Worm (Caenorhabditis elegans) whole organism, midembryonic: ENCODE data around the gene str-176.
A peak's percentile ranks its signal among the peaks of the same experiment; 100 is the strongest.

ENCODE experiments used
- T22C8.4 ChIP-seq: fragments of 200-800 bp; sonication (Bioruptor generic); IDR thresholded peaks from 2 replicates; pipeline ENCODE4 v1.3.6; 2022; ENCODE audit warnings: missing genetic modification characterization, missing compliant biosample characterization
- cog-1 ChIP-seq: sonication (generic microtip); optimal IDR thresholded peaks from 2 replicates; lab custom pipeline; 2016; ENCODE audit warnings: missing genetic modification characterization, missing compliant biosample characterization
- flt-1 ChIP-seq: fragments of 200-800 bp; sonication (Bioruptor generic); IDR thresholded peaks from 2 replicates; pipeline ENCODE4 v1.3.6; 2022; ENCODE audit warnings: missing genetic modification characterization, missing compliant biosample characterization
- klf-2 ChIP-seq: fragments of 200-800 bp; sonication (Bioruptor generic); conservative IDR thresholded peaks from 2 replicates; pipeline ENCODE4 v1.3.6; 2022; ENCODE audit warnings: missing genetic modification reagents, missing genetic modification characterization, missing compliant biosample characterization
- med-1 ChIP-seq: sonication (generic microtip); optimal IDR thresholded peaks from 2 replicates; lab custom pipeline; 2017; ENCODE audit warnings: missing genetic modification characterization, mild to moderate bottlenecking, missing compliant biosample characterization, antibody characterized with exemption, missing genetic modification reagents; ENCODE audit not compliant: insufficient read depth
- ref-1 ChIP-seq: fragments of 200-800 bp; sonication (Bioruptor generic); conservative IDR thresholded peaks from 2 replicates; pipeline ENCODE4 v1.3.6; 2022; ENCODE audit warnings: missing genetic modification reagents, missing genetic modification characterization, missing compliant biosample characterization
- tab-1 ChIP-seq: fragments of 200-800 bp; sonication (Bioruptor generic); IDR thresholded peaks from 2 replicates; pipeline ENCODE4 v1.3.6; 2022; ENCODE audit warnings: missing genetic modification characterization, missing compliant biosample characterization
- ztf-23 ChIP-seq: fragments of 200-800 bp; sonication (Bioruptor generic); IDR thresholded peaks from 2 replicates; pipeline ENCODE4 v1.3.6; 2022; ENCODE audit warnings: missing genetic modification reagents, missing genetic modification characterization, missing compliant biosample characterization
- ztf-29 ChIP-seq: fragments of 200-800 bp; sonication (Bioruptor generic); IDR thresholded peaks from 2 replicates; pipeline ENCODE4 v1.3.6; 2022; ENCODE audit warnings: missing genetic modification reagents, missing genetic modification characterization, missing compliant biosample characterization

str-176 gene

DNA sequence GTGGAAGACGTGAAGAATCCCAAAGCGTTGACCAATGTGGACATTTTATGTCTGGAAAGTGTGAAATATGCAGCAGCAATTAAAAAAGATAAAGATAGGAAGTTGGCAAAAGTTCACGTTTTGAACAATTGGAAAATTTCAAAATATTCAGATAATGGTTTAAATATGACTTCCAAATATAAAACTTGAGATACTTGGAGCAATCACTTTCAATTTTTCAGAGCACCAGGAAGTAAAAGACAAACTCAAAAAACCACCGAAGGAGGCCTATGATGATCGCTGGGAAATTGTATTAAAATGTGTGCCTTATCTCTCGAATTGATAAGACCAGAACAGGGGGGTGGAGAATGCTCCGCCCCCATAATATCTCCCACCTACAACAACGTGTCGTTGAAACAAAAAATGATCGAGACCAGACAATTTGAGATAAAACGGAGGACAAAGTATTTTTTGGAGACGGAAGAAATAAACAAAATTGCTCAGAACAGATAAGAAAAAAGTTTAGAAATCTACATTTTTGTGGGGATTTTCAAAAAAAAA, 11.8 kb downstream of the str-176 start, which contains the start of gene eppl-1:
Gene eppl-1 (minus strand): TSS at position 51 of the 540 bp plus-strand sequence.
- TF ChIP-seq T22C8.4 (GFP tag; lab: Robert Waterston, UW) (no peak), flt-1 (GFP tag; lab: Robert Waterston, UW) (no peak), med-1 (GFP tag; lab: Kevin White, UChicago) (no peak), klf-2 (GFP tag; lab: Robert Waterston, UW) (no peak), ztf-29 (GFP tag; lab: Robert Waterston, UW) (no peak), tab-1 (GFP tag; lab: Robert Waterston, UW) (no peak), ref-1 (no peak)

DNA sequence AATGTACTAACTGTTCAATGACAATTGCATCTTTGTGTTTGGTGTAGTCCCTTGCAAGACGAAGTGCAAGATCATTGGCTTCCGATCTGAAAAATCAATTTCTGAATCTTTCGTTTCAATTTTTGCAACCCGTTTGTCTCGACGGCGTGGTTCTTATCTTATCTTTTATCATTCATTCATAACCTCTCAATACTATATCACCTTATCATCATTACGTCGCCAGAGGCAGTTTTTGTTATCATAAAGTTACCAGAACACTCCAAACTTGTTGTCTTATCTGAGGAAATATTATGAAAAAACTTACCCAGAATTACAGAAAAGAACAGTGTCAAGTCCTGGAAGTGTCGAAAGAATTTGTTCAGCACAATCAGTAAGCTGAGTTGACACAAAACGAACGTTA, 13.1 kb downstream of the str-176 start:
- TF ChIP-seq klf-2 (GFP tag; lab: Robert Waterston, UW) (no peak), T22C8.4 (GFP tag; lab: Robert Waterston, UW) (no peak), cog-1 (tag; lab: Kevin White, UChicago) (no peak), ztf-23 (GFP tag; lab: Robert Waterston, UW) (no peak), ztf-29 (GFP tag; lab: Robert Waterston, UW) (no peak), flt-1 (GFP tag; lab: Robert Waterston, UW) (no peak), tab-1 (GFP tag; lab: Robert Waterston, UW) (no peak), med-1 (GFP tag; lab: Kevin White, UChicago) (no peak), ref-1 (no peak)

DNA sequence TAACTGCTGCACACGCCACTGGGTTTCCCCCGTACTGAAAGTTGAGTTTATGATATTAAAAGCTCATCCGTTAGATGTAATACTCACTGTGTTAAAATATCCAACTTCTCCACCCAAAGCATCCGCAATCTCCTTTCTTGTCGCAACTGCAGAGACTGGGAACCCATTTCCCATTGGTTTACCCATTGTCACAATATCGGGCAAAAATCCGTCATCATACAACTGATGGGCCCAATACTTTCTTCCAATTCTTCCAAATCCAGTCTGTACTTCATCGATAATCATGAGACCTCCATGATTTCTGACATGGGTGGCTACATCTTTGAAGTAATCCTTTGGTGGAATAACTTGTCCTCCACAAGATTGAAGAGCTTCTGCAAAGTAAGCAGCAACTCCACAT, 13.7 kb downstream of the str-176 start:
- TF ChIP-seq ztf-23 (GFP tag; lab: Robert Waterston, UW) (no peak), T22C8.4 (GFP tag; lab: Robert Waterston, UW) (no peak), ztf-29 (GFP tag; lab: Robert Waterston, UW) (no peak), klf-2 (GFP tag; lab: Robert Waterston, UW) (no peak), flt-1 (GFP tag; lab: Robert Waterston, UW) (no peak), med-1 (GFP tag; lab: Kevin White, UChicago) (no peak), cog-1 (tag; lab: Kevin White, UChicago) (no peak), tab-1 (GFP tag; lab: Robert Waterston, UW) (no peak), ref-1 (no peak)

DNA sequence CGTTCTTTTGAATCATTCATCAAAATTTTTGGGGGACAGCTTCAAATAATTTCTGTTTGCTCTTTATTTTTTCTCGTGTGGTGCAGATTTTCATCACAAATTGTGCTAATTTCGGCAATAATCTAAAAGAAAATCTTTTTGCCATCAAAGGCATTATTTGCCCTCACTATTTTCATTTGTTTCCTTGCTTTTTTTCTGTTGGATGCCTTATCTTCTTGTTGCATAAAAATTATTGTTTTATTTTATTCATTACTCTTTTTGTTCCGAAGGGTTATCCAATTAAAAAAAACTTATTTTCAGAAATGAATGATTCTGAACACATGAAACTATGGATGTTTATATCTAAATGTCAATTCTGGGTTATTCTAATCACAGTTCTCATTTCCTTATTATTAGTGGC, 16.7 kb downstream of the str-176 start, which contains the start of gene T01B11.1:
Gene T01B11.1 (plus strand): TSS at position 301 of the 400 bp plus-strand sequence.
- TF ChIP-seq flt-1 (GFP tag; lab: Robert Waterston, UW), result no peak
- TF ChIP-seq cog-1 (tag; lab: Kevin White, UChicago), result no peak
- TF ChIP-seq ztf-29 (GFP tag; lab: Robert Waterston, UW), result no peak
- no peak for TF ChIP-seq ref-1
- TF ChIP-seq klf-2 (GFP tag; lab: Robert Waterston, UW), result no peak
- TF ChIP-seq T22C8.4 (GFP tag; lab: Robert Waterston, UW), result no peak
- TF ChIP-seq med-1 (GFP tag; lab: Kevin White, UChicago), result no peak
- no peak for TF ChIP-seq tab-1 (GFP tag; lab: Robert Waterston, UW)
- no peak for TF ChIP-seq ztf-23 (GFP tag; lab: Robert Waterston, UW)

DNA sequence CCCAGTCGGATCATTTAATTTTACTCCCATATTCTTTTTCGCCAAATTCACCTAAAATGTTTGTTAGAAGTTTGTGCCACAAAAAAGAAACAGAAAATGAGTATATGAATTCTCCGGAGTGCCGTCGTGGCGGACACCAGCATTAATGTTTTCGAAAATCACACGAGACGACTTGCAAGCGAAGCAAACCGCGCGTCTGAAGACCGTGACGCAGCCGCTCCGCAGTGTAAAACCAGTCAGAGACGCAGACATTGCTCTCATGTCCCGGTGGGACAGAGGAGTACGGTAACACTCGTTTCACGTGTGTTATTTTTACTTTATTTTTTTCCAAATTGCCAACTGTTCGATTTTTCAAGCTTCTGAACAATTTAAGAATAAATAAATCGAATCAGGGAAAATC, 30.9 kb downstream of the str-176 start, which contains the start of the genes T26A8.4 and pdtf-1:
Gene T26A8.4 (minus strand): TSS at position 185 of the 400 bp plus-strand sequence.
Gene pdtf-1 (plus strand): TSS at position 330 of the 400 bp plus-strand sequence.
- TF ChIP-seq med-1 (GFP tag; lab: Kevin White, UChicago) (no peak), T22C8.4 (GFP tag; lab: Robert Waterston, UW) (peak; percentile 29; the same call in 1 of the 2 replicates), flt-1 (GFP tag; lab: Robert Waterston, UW) (peak; percentile 86), ztf-29 (GFP tag; lab: Robert Waterston, UW) (peak; percentile 59; the same call in 1 of the 2 replicates), tab-1 (GFP tag; lab: Robert Waterston, UW) (peak; percentile 73; the same call in 1 of the 2 replicates), ztf-23 (GFP tag; lab: Robert Waterston, UW) (peak; percentile 51; the same call in 1 of the 2 replicates), ref-1 (no peak), klf-2 (GFP tag; lab: Robert Waterston, UW) (no peak), cog-1 (tag; lab: Kevin White, UChicago) (peak; percentile 94)

DNA sequence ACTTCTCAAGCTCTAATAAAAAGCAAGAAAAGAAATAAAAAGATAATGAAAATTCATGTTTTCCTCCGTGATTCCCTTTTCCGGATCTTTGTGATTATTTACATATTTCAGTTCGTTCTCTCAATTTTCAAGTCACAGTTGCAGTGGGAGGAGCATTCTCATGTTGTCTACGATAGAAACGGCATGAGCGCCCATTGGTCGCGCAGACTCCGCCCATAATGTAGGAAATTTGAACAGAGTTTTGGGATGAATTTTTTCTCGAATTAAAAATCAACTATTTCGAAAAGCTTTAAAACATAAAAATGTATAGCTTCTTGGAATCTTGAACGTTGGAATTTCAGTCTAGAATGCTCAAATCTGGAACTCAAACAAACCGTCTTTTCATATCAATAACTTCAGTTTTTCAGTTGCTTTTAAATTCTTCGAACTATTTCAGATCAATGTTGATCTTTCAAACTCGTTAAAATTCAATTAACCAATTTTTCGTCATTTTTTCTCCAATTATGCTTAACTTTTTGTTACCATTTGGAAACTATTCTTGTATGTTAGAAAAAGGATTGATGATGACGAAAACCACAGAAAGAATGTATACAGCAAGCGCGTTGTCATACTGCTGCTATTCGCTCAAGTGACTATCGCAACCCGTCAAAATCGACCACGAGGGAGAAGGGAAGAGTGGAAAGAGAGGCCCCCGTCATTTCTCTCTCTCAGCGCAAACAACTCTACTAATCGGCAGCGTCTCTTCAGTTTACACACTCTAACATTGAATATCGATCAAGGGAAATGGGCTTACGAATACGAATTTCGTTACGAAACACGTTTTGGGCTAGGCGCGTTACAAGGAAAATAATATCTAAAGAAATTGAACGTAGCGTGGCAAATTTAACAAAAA, 31.8 kb downstream of the str-176 start:
- TF ChIP-seq flt-1 (GFP tag; lab: Robert Waterston, UW) (peak; percentile 83), ztf-23 (GFP tag; lab: Robert Waterston, UW) (peak; percentile 35; the same call in 1 of the 2 replicates), cog-1 (tag; lab: Kevin White, UChicago) (no peak), med-1 (GFP tag; lab: Kevin White, UChicago) (no peak), tab-1 (GFP tag; lab: Robert Waterston, UW) (no peak; the same call in 1 of the 2 replicates), klf-2 (GFP tag; lab: Robert Waterston, UW) (no peak), T22C8.4 (GFP tag; lab: Robert Waterston, UW) (peak; percentile 86), ztf-29 (GFP tag; lab: Robert Waterston, UW) (peak; percentile 86)

DNA sequence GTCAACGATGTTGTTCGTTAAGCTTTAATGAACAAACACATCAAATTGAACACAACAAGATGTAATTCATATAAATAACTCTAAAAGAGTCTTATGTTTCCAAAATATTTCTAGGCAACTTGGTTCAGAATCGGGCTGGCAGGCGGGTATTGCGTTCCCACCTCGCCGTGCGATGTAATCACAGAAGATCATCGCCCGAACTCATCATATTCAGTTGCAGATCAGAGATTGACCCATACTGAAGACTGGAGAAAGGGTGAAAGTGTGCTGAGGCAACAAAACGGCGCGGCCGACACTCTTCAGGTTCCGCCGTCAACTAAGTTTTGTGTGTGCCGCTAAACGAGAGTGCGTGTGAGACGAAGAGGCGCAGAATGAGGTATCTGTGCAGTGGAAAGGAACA, 35.1 kb downstream of the str-176 start:
- peak; percentile 76 for TF ChIP-seq flt-1 (GFP tag; lab: Robert Waterston, UW)
- TF ChIP-seq ztf-23 (GFP tag; lab: Robert Waterston, UW), result 0 out of 2 replicates have a peak, but pooled peaks have one; percentile 22
- no peak for TF ChIP-seq klf-2 (GFP tag; lab: Robert Waterston, UW)
- TF ChIP-seq cog-1 (tag; lab: Kevin White, UChicago), result peak; percentile 43
- TF ChIP-seq tab-1 (GFP tag; lab: Robert Waterston, UW), result 0 out of 2 replicates have a peak, but pooled peaks have one; percentile 74

DNA sequence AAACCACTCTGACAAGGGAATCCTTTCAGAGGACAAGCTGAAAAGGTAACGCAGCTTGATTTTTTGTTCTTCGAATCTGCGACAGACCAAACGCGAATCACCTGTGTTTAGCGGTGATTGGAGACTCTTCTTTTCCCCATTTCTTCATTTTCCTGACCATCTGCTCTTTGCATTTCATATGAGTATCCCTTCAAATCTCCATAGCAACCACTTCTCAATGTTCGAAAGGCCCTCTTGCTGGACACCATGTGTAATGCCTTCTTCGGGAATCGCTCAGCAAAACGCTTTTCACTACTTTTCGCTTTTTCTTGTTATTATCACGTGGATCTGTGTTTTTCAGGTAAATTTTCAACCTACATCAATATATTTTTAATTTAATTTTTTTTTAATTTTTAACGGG, 37.1 kb downstream of the str-176 start, which contains the start of the genes T26A8.3 and tmem-231:
Gene T26A8.3 (minus strand): TSS at position 101 of the 400 bp plus-strand sequence.
Gene tmem-231 (plus strand): TSS at position 249 of the 400 bp plus-strand sequence.
- TF ChIP-seq cog-1 (tag; lab: Kevin White, UChicago) (no peak), ztf-23 (GFP tag; lab: Robert Waterston, UW) (no peak), tab-1 (GFP tag; lab: Robert Waterston, UW) (no peak), klf-2 (GFP tag; lab: Robert Waterston, UW) (no peak), T22C8.4 (GFP tag; lab: Robert Waterston, UW) (no peak), ztf-29 (GFP tag; lab: Robert Waterston, UW) (no peak), flt-1 (GFP tag; lab: Robert Waterston, UW) (no peak), med-1 (GFP tag; lab: Kevin White, UChicago) (no peak), ref-1 (no peak)
